Fruit fly (Drosophila melanogaster): Measurements from ENCODE around the gene mtrm.

The mtrm gene

dm6 chr3L:8445027-8445426, 32.2 kb downstream of the mtrm start (continued):
- TF ChIP-seq CG15514 (GFP tag; optimal IDR thresholded peaks at IDR 0.05) (peak; percentile 47), Sin3A (optimal IDR thresholded peaks at IDR 0.05) (no peak), bcd (GFP tag; optimal IDR thresholded peaks at IDR 0.05) (no peak), bigmax (GFP tag; optimal IDR thresholded peaks at IDR 0.05) (no peak), CG9215 (GFP tag; IDR thresholded peaks at IDR 0.05) (peak; percentile 29; the same call in 1 of the 2 replicates), esg (GFP tag; conservative IDR thresholded peaks at IDR 0.05) (0 out of 2 replicates have a peak, but pooled peaks have one; percentile 13), CG8924 (tag; optimal IDR thresholded peaks at IDR 0.05) (peak; percentile 42), Rfx (GFP tag; IDR thresholded peaks at IDR 0.05) (no peak), CG18476 (GFP tag; optimal IDR thresholded peaks at IDR 0.05) (no peak), ftz-f1 (GFP tag; optimal IDR thresholded peaks at IDR 0.05) (no peak), pan (optimal IDR thresholded peaks at IDR 0.05) (no peak), pan (GFP tag; optimal IDR thresholded peaks at IDR 0.05 in 1 of 2, IDR thresholded peaks at IDR 0.05 in 1 of 2) (peak in 1 of 2 experiments; percentile 65), row (GFP tag; IDR thresholded peaks at IDR 0.05) (peak; percentile 66), Hmr (GFP tag; optimal IDR thresholded peaks at IDR 0.05) (peak; percentile 8), CG30431 (GFP tag; optimal IDR thresholded peaks at IDR 0.05) (no peak), CG1602 (GFP tag; optimal IDR thresholded peaks at IDR 0.05) (no peak), C15 (GFP tag; IDR thresholded peaks at IDR 0.05) (no peak), HLH3B (GFP tag; IDR thresholded peaks at IDR 0.05) (peak; percentile 65), MESR4 (GFP tag; optimal IDR thresholded peaks at IDR 0.05) (no peak), gce (GFP tag; IDR thresholded peaks at IDR 0.05) (0 out of 3 replicates have a peak, but pooled peaks have one; percentile 41), grau (tag; optimal IDR thresholded peaks at IDR 0.05) (peak; percentile 39), Nf-YC (tag; optimal IDR thresholded peaks at IDR 0.05) (peak; percentile 56), tgo (GFP tag; IDR thresholded peaks at IDR 0.05) (peak; percentile 56), CG10147 (GFP tag; optimal IDR thresholded peaks at IDR 0.05) (peak; percentile 14), D (optimal IDR thresholded peaks at IDR 0.05) (no peak), D (GFP tag; optimal IDR thresholded peaks at IDR 0.05) (peak; percentile 49), CG16779 (GFP tag; IDR thresholded peaks at IDR 0.05) (no peak), BtbVII (GFP tag; optimal IDR thresholded peaks at IDR 0.05) (no peak), dpn (GFP tag; optimal IDR thresholded peaks at IDR 0.05) (peak in 1 of 2 experiments; percentile 18), salm (tag; optimal IDR thresholded peaks at IDR 0.05) (no peak), Ssrp (tag; optimal IDR thresholded peaks at IDR 0.05) (peak; percentile 8), CG13296 (GFP tag; optimal IDR thresholded peaks at IDR 0.05) (peak; percentile 59), danr (GFP tag; IDR thresholded peaks at IDR 0.05) (0 out of 2 replicates have a peak, but pooled peaks have one; percentile 17), Antp (GFP tag; optimal IDR thresholded peaks at IDR 0.05) (no peak), CG34422 (GFP tag; IDR thresholded peaks at IDR 0.05) (0 out of 3 replicates have a peak, but pooled peaks have one; percentile 50), croc (GFP tag; conservative IDR thresholded peaks at IDR 0.05) (peak; percentile 42; the same call in 2 of the 3 replicates), zen2 (GFP tag; IDR thresholded peaks at IDR 0.05; ENCODE audit: partially characterized antibody) (no peak), CG6654 (GFP tag; optimal IDR thresholded peaks at IDR 0.05) (no peak), CG6254 (GFP tag; optimal IDR thresholded peaks at IDR 0.05) (peak; percentile 34), YL-1 (GFP tag; optimal IDR thresholded peaks at IDR 0.05) (no peak), Ptx1 (GFP tag; IDR thresholded peaks at IDR 0.05) (peak; percentile 54), Hand (GFP tag; optimal IDR thresholded peaks at IDR 0.05) (no peak), tin (GFP tag; optimal IDR thresholded peaks at IDR 0.05) (peak; percentile 47), sug (tag; optimal IDR thresholded peaks at IDR 0.05) (no peak), HmgZ (tag; optimal IDR thresholded peaks at IDR 0.05) (no peak), ab (GFP tag; optimal IDR thresholded peaks at IDR 0.05) (no peak), hth (optimal IDR thresholded peaks at IDR 0.05) (no peak), Usf (GFP tag; optimal IDR thresholded peaks at IDR 0.05) (no peak), gem (tag; optimal IDR thresholded peaks at IDR 0.05) (peak; percentile 53), dmrt99B (tag; optimal IDR thresholded peaks at IDR 0.05) (peak; percentile 61), otp (GFP tag; IDR thresholded peaks at IDR 0.05) (0 out of 3 replicates have a peak, but pooled peaks have one; percentile 8), Dref (GFP tag; IDR thresholded peaks at IDR 0.05) (no peak)
